Worm (Caenorhabditis elegans) whole organism, young adult: ENCODE data around the gene F01G4.4.
A peak's percentile ranks its signal among the peaks of the same experiment; 100 is the strongest.

Source experiments
- B0035.1 ChIP-seq: sonication (generic microtip); optimal IDR thresholded peaks from 2 replicates; lab custom pipeline; 2016; ENCODE audit warnings: missing genetic modification characterization, mild to moderate bottlenecking, missing compliant biosample characterization, missing genotype, missing genetic modification reagents
- B0261.1 ChIP-seq: sonication (generic microtip); optimal IDR thresholded peaks from 2 replicates; lab custom pipeline; 2016; ENCODE audit warnings: mild to moderate bottlenecking, missing genetic modification characterization, moderate library complexity, missing compliant biosample characterization
- B0336.3 ChIP-seq: fragments of 200-800 bp; sonication (Bioruptor generic); IDR thresholded peaks from 2 replicates; pipeline ENCODE4 v1.3.6; 2022; ENCODE audit warnings: missing genetic modification characterization, missing compliant biosample characterization
- F23B12.7 ChIP-seq: sonication (generic microtip); optimal IDR thresholded peaks from 2 replicates; lab custom pipeline; 2017; ENCODE audit warnings: missing genetic modification characterization, mild to moderate bottlenecking, missing compliant biosample characterization, antibody characterized with exemption, moderate library complexity; ENCODE audit not compliant: insufficient read depth
- F37B4.10 ChIP-seq: fragments of 200-800 bp; sonication (Bioruptor generic); IDR thresholded peaks from 2 replicates; pipeline ENCODE4 v1.3.6; 2022; ENCODE audit warnings: missing genetic modification characterization, missing compliant biosample characterization
- F39B2.1 ChIP-seq: fragments of 200-800 bp; sonication (Bioruptor generic); IDR thresholded peaks from 2 replicates; pipeline ENCODE4 v1.3.6; 2022; ENCODE audit warnings: missing genetic modification reagents, missing genetic modification characterization, missing compliant biosample characterization
- F57C9.4 ChIP-seq: sonication (generic microtip); optimal IDR thresholded peaks from 2 replicates; lab custom pipeline; 2017; ENCODE audit warnings: mild to moderate bottlenecking, missing genetic modification characterization, missing compliant biosample characterization
- Y53F4B.3 ChIP-seq: fragments of 200-800 bp; sonication (Bioruptor generic); IDR thresholded peaks from 2 replicates; pipeline ENCODE4 v1.3.6; 2022; ENCODE audit warnings: missing genetic modification reagents, missing genetic modification characterization, missing compliant biosample characterization
- Y53G8AR.9 ChIP-seq: fragments of 200-800 bp; sonication (Bioruptor generic); conservative IDR thresholded peaks from 2 replicates; pipeline ENCODE4 v1.3.6; 2022; ENCODE audit warnings: missing genetic modification reagents, missing genetic modification characterization, missing compliant biosample characterization
- Y56A3A.18 ChIP-seq: fragments of 200-800 bp; sonication (Bioruptor generic); IDR thresholded peaks from 2 replicates; pipeline ENCODE4 v1.3.6; 2022; ENCODE audit warnings: missing genetic modification reagents, missing genetic modification characterization, missing compliant biosample characterization
- Y79H2A.3 ChIP-seq: fragments of 200-800 bp; sonication (Bioruptor generic); conservative IDR thresholded peaks from 2 replicates; pipeline ENCODE4 v1.3.6; 2022; ENCODE audit warnings: missing genetic modification reagents, missing genetic modification characterization, missing compliant biosample characterization
- athp-1 ChIP-seq: sonication (generic microtip); optimal IDR thresholded peaks from 2 replicates; lab custom pipeline; 2017; ENCODE audit warnings: mild to moderate bottlenecking, missing genetic modification characterization, missing compliant biosample characterization
- attf-3 ChIP-seq: fragments of 200-800 bp; sonication (Bioruptor generic); conservative IDR thresholded peaks from 2 replicates; pipeline ENCODE4 v1.3.6; 2022; ENCODE audit warnings: missing genetic modification reagents, missing genetic modification characterization, missing compliant biosample characterization
- cebp-1 ChIP-seq, 2 experiments: fragments of 200-800 bp in 1 of 2; sonication (Bioruptor generic) in 1 of 2; sonication (generic microtip) in 1 of 2; IDR thresholded peaks in 1 of 2; optimal IDR thresholded peaks in 1 of 2; 2 replicates each; pipeline versions ENCODE4 v1.3.6 to Lab custom; 2017 to 2022; ENCODE audit warnings: missing compliant biosample characterization in 2 of 2, missing genetic modification characterization in 2 of 2, mild to moderate bottlenecking in 1 of 2, missing genetic modification reagents in 1 of 2, moderate library complexity in 1 of 2
- cebp-2 ChIP-seq: fragments of 200-800 bp; sonication (Bioruptor generic); IDR thresholded peaks from 2 replicates; pipeline ENCODE4 v1.3.6; 2022; ENCODE audit warnings: missing genetic modification characterization, missing compliant biosample characterization
- ceh-40 ChIP-seq: fragments of 200-800 bp; sonication (Bioruptor generic); IDR thresholded peaks from 2 replicates; pipeline ENCODE4 v1.3.6; 2022; ENCODE audit warnings: missing genetic modification characterization, missing compliant biosample characterization
- ceh-58 ChIP-seq: fragments of 200-800 bp; sonication (Bioruptor generic); IDR thresholded peaks from 2 replicates; pipeline ENCODE4 v1.3.6; 2022; ENCODE audit warnings: missing genetic modification characterization, missing compliant biosample characterization
- die-1 ChIP-seq: sonication (generic microtip); optimal IDR thresholded peaks from 2 replicates; lab custom pipeline; 2016; ENCODE audit warnings: missing genotype, mild to moderate bottlenecking, missing genetic modification characterization, missing compliant biosample characterization
- efl-1 ChIP-seq: fragments of 150-350 bp; optimal IDR thresholded peaks from 2 replicates; lab custom pipeline; 2014; ENCODE audit warnings: missing biosample characterization, missing genetic modification reagents, missing genetic modification characterization
- egl-18 ChIP-seq: fragments of 200-800 bp; sonication (Bioruptor generic); IDR thresholded peaks from 2 replicates; pipeline ENCODE4 v1.3.6; 2022; ENCODE audit warnings: missing genetic modification reagents, missing genetic modification characterization, missing compliant biosample characterization
- egl-44 ChIP-seq: fragments of 200-800 bp; sonication (Bioruptor generic); IDR thresholded peaks from 2 replicates; pipeline ENCODE4 v1.3.6; 2022; ENCODE audit warnings: missing genetic modification reagents, missing genetic modification characterization, missing compliant biosample characterization
- fkh-3 ChIP-seq: sonication (generic microtip); optimal IDR thresholded peaks from 2 replicates; lab custom pipeline; 2016; ENCODE audit warnings: mild to moderate bottlenecking, missing genetic modification characterization, missing compliant biosample characterization
- gei-17 ChIP-seq: fragments of 200-800 bp; sonication (Bioruptor generic); optimal IDR thresholded peaks from 2 replicates; lab custom pipeline; 2018; ENCODE audit warnings: mild to moderate bottlenecking, missing genetic modification characterization, missing compliant biosample characterization
- hmg-20 ChIP-seq: fragments of 200-800 bp; sonication (Bioruptor generic); IDR thresholded peaks from 2 replicates; pipeline ENCODE4 v1.3.6; 2022; ENCODE audit warnings: missing genetic modification reagents, missing genetic modification characterization, missing compliant biosample characterization
- let-607 ChIP-seq, 2 experiments: fragments of 200-800 bp in 1 of 2; sonication (Bioruptor generic) in 1 of 2; sonication (generic microtip) in 1 of 2; optimal IDR thresholded peaks; 2 replicates each; lab custom pipeline; 2016 to 2018; ENCODE audit warnings: mild to moderate bottlenecking in 2 of 2, missing compliant biosample characterization in 2 of 2, missing genetic modification characterization in 2 of 2, moderate library complexity in 2 of 2, missing genotype in 1 of 2
- lin-35 ChIP-seq, 3 experiments: fragments of 150-350 bp in 2 of 3; sonication (generic microtip) in 1 of 3; optimal IDR thresholded peaks; 2 replicates each; lab custom pipeline; 2014 to 2018; ENCODE audit warnings: missing biosample characterization in 3 of 3, missing genetic modification characterization in 3 of 3, missing genetic modification reagents in 3 of 3
- lin-40 ChIP-seq: sonication (generic microtip); optimal IDR thresholded peaks from 2 replicates; lab custom pipeline; 2016; ENCODE audit warnings: missing genetic modification characterization, mild to moderate bottlenecking, missing compliant biosample characterization, missing genotype, missing genetic modification reagents
- lir-1 ChIP-seq: fragments of 200-800 bp; sonication (Bioruptor generic); conservative IDR thresholded peaks from 2 replicates; pipeline ENCODE4 v1.3.6; 2022; ENCODE audit warnings: missing genetic modification reagents, missing genetic modification characterization, missing compliant biosample characterization
- lsl-1 ChIP-seq: fragments of 200-800 bp; sonication (Bioruptor generic); optimal IDR thresholded peaks from 2 replicates; lab custom pipeline; 2018; ENCODE audit warnings: mild to moderate bottlenecking, missing genetic modification characterization, moderate library complexity, missing compliant biosample characterization
- madf-6 ChIP-seq: fragments of 200-800 bp; sonication (Bioruptor generic); IDR thresholded peaks from 2 replicates; pipeline ENCODE4 v1.3.6; 2022; ENCODE audit warnings: missing genetic modification reagents, missing genetic modification characterization, missing compliant biosample characterization
- mcd-1 ChIP-seq: fragments of 200-800 bp; sonication (Bioruptor generic); IDR thresholded peaks from 2 replicates; pipeline ENCODE4 v1.3.6; 2022; ENCODE audit warnings: missing genetic modification reagents, missing genetic modification characterization, missing compliant biosample characterization
- mel-28 ChIP-seq: sonication (generic microtip); optimal IDR thresholded peaks from 2 replicates; lab custom pipeline; 2016; ENCODE audit warnings: borderline replicate concordance, mild to moderate bottlenecking, missing genetic modification characterization, missing compliant biosample characterization
- nfyb-1 ChIP-seq: fragments of 200-800 bp; sonication (Bioruptor generic); IDR thresholded peaks from 2 replicates; pipeline ENCODE4 v1.3.6; 2022; ENCODE audit warnings: missing genetic modification reagents, missing genetic modification characterization, missing compliant biosample characterization
- nhr-90 ChIP-seq: sonication (generic microtip); optimal IDR thresholded peaks from 2 replicates; lab custom pipeline; 2016; ENCODE audit warnings: missing genotype, mild to moderate bottlenecking, missing genetic modification characterization, missing compliant biosample characterization
- pbrm-1 ChIP-seq: fragments of 200-800 bp; sonication (Bioruptor generic); IDR thresholded peaks from 2 replicates; pipeline ENCODE4 v1.3.6; 2022; ENCODE audit warnings: missing genetic modification reagents, missing genetic modification characterization, missing compliant biosample characterization
- rcor-1 ChIP-seq: fragments of 200-800 bp; sonication (Bioruptor generic); IDR thresholded peaks from 2 replicates; pipeline ENCODE4 v1.3.6; 2022; ENCODE audit warnings: missing genetic modification reagents, missing genetic modification characterization, missing compliant biosample characterization
- repo-1 ChIP-seq: sonication (generic microtip); optimal IDR thresholded peaks from 2 replicates; lab custom pipeline; 2017; ENCODE audit warnings: mild to moderate bottlenecking, missing genetic modification characterization, missing compliant biosample characterization
- snpc-1.1 ChIP-seq: sonication (generic microtip); optimal IDR thresholded peaks from 2 replicates; lab custom pipeline; 2017; ENCODE audit warnings: missing genetic modification characterization, mild to moderate bottlenecking, missing compliant biosample characterization, antibody characterized with exemption, moderate library complexity, missing genotype, missing genetic modification reagents; ENCODE audit not compliant: insufficient read depth
- unc-130 ChIP-seq: sonication (generic microtip); optimal IDR thresholded peaks from 2 replicates; lab custom pipeline; 2016; ENCODE audit warnings: missing genetic modification reagents, missing genetic modification characterization, missing compliant biosample characterization
- zfh-2 ChIP-seq: fragments of 200-800 bp; sonication (Bioruptor generic); conservative IDR thresholded peaks from 2 replicates; pipeline ENCODE4 v1.3.6; 2022; ENCODE audit warnings: missing genetic modification reagents, missing genetic modification characterization, missing compliant biosample characterization
- ztf-25 ChIP-seq: fragments of 200-800 bp; sonication (Bioruptor generic); IDR thresholded peaks from 2 replicates; pipeline ENCODE4 v1.3.6; 2022; ENCODE audit warnings: missing genetic modification reagents, missing genetic modification characterization, missing compliant biosample characterization
- ztf-26 ChIP-seq: sonication (generic microtip); optimal IDR thresholded peaks from 2 replicates; lab custom pipeline; 2017; ENCODE audit warnings: missing genetic modification characterization, missing compliant biosample characterization
- ztf-28 ChIP-seq: fragments of 200-800 bp; sonication (Bioruptor generic); IDR thresholded peaks from 2 replicates; pipeline ENCODE4 v1.3.6; 2022; ENCODE audit warnings: missing genetic modification reagents, missing genetic modification characterization, missing compliant biosample characterization
- ztf-3 ChIP-seq: fragments of 200-800 bp; sonication (Bioruptor generic); optimal IDR thresholded peaks from 2 replicates; lab custom pipeline; 2018; ENCODE audit warnings: mild to moderate bottlenecking, missing genetic modification characterization, missing compliant biosample characterization

The F01G4.4 gene

DNA sequence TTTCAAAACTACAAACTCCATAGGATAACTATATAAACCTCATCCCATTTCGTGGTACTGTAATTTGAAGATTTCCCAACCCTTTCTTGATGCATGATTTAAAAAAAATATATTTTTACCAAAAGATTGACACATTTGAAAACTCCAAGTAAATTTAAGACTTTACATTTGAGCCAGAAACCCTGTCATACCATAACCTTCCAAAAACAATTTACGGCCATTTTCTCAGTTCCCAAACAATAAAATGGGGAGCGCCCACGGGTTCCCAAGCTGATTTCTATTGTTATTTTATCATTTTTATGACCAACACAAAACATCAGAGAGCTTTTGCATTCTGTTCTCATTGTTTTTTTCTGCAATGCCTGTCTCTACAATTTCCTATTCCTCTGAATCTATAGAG lies 30.5 kb upstream of the F01G4.4 start, which contains the start of gene clc-9:
clc-9 (plus strand) TSS at position 301 of the 400 bp plus-strand sequence.
- no peak for TF ChIP-seq ztf-25 (GFP tag; lab: Robert Waterston, UW)
- no peak for TF ChIP-seq egl-44 (GFP tag; lab: Robert Waterston, UW)
- TF ChIP-seq fkh-3 (tag; lab: Kevin White, UChicago): no peak
- no peak for TF ChIP-seq zfh-2 (GFP tag; lab: Robert Waterston, UW)
- TF ChIP-seq lin-40 (tag; lab: Kevin White, UChicago): no peak
- TF ChIP-seq F23B12.7 (tag; lab: Kevin White, UChicago): no peak
- TF ChIP-seq nfyb-1 (GFP tag; lab: Robert Waterston, UW): no peak
- no peak for TF ChIP-seq gei-17 (GFP tag; lab: Kevin White, UChicago)
- no peak for TF ChIP-seq Y53F4B.3 (GFP tag; lab: Robert Waterston, UW)
- no peak for TF ChIP-seq B0261.1 (tag; lab: Kevin White, UChicago)
- TF ChIP-seq nhr-90 (tag; lab: Kevin White, UChicago): no peak
- TF ChIP-seq ceh-40 (GFP tag; lab: Robert Waterston, UW): no peak
- no peak for TF ChIP-seq cebp-2 (GFP tag; lab: Robert Waterston, UW)
- no peak for TF ChIP-seq ztf-28
- no peak for TF ChIP-seq athp-1 (tag; lab: Kevin White, UChicago)
- TF ChIP-seq B0035.1 (tag; lab: Kevin White, UChicago): no peak
- TF ChIP-seq unc-130 (GFP tag; lab: Kevin White, UChicago): no peak
- TF ChIP-seq ztf-26 (tag; lab: Kevin White, UChicago): no peak
- TF ChIP-seq Y53G8AR.9 (GFP tag; lab: Robert Waterston, UW): no peak
- no peak for TF ChIP-seq mcd-1

DNA sequence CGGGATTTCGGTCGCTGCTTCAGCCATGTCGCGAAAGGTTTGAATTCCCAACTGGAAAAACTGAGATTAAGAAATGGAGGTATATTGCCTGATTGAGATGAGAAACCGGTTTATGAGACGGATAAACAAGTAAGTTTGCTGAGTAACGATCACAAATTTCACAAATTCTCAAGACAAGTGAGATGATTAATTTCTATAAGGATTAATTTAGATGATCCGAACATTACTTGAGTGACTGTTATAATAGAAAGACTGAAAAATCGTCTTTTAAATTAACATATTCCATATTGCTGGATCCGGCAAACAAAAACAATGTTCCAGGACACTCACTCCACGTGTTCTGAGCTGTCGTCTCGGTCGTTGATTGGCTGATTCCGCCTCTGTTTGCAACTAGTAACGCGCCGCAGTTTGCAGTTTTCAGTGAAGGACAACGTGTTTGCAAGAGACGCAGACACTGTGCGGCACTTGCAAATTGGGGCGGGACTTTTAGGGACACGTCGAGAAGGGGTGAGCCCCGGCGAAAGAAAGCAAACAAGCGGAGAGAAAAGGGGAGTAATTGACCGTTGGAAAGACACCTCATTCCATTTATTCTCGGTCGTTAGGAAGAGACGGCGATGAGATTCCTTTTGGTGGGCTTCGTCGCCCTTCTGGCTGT lies 24.2 kb upstream of the F01G4.4 start, which contains the start of the genes imp-2 and enpl-1:
imp-2 (minus strand) TSS at position 51 of the 655 bp plus-strand sequence.
enpl-1 (plus strand) TSS at position 462 of the 655 bp plus-strand sequence.
- TF ChIP-seq die-1 (tag; lab: Kevin White, UChicago) (peak; percentile 12), attf-3 (GFP tag; lab: Robert Waterston, UW) (no peak), nfyb-1 (GFP tag; lab: Robert Waterston, UW) (peak; percentile 100), egl-18 (GFP tag; lab: Robert Waterston, UW) (no peak), rcor-1 (GFP tag; lab: Robert Waterston, UW) (peak; percentile 75), repo-1 (tag; lab: Kevin White, UChicago) (no peak), lir-1 (GFP tag; lab: Robert Waterston, UW) (peak; percentile 58; the same call in 1 of the 2 replicates), F39B2.1 (GFP tag; lab: Robert Waterston, UW) (no peak), ztf-3 (no peak), lin-40 (tag; lab: Kevin White, UChicago) (peak; percentile 85), cebp-1 (GFP tag; IDR thresholded peaks at IDR 0.05; lab: Robert Waterston, UW) (0 out of 2 replicates have a peak, but pooled peaks have one; percentile 12), cebp-1 (tag; optimal IDR thresholded peaks at IDR 0.05; lab: Kevin White, UChicago) (peak; percentile 82), lsl-1 (GFP tag; lab: Kevin White, UChicago) (peak; percentile 67), mel-28 (tag; lab: Kevin White, UChicago) (no peak), Y56A3A.18 (GFP tag; lab: Robert Waterston, UW) (no peak), pbrm-1 (GFP tag; lab: Robert Waterston, UW) (peak; percentile 84), nhr-90 (tag; lab: Kevin White, UChicago) (peak; percentile 82), F37B4.10 (no peak), hmg-20 (GFP tag; lab: Robert Waterston, UW) (no peak), lin-35 (GFP tag; optimal IDR thresholded peaks at IDR 0.05; lab: Kevin White, UChicago) (peak in 1 of 3 experiments; percentile 51), snpc-1.1 (tag; lab: Kevin White, UChicago) (no peak), let-607 (tag; optimal IDR thresholded peaks at IDR 0.05; lab: Kevin White, UChicago) (peak; percentile 100), ztf-25 (GFP tag; lab: Robert Waterston, UW) (0 out of 2 replicates have a peak, but pooled peaks have one; percentile 30), B0336.3 (GFP tag; lab: Robert Waterston, UW) (peak; percentile 83), F57C9.4 (tag; lab: Kevin White, UChicago) (no peak), Y79H2A.3 (GFP tag; lab: Robert Waterston, UW) (no peak), ceh-58 (GFP tag; lab: Robert Waterston, UW) (no peak), athp-1 (tag; lab: Kevin White, UChicago) (peak; percentile 22), ztf-26 (tag; lab: Kevin White, UChicago) (peak; percentile 37), efl-1 (peak; percentile 23), madf-6 (peak; percentile 60; the same call in 1 of the 2 replicates)
